Worm (Caenorhabditis elegans): ENCODE measurements around the gene C09G5.14.

Gene C09G5.14

DNA sequence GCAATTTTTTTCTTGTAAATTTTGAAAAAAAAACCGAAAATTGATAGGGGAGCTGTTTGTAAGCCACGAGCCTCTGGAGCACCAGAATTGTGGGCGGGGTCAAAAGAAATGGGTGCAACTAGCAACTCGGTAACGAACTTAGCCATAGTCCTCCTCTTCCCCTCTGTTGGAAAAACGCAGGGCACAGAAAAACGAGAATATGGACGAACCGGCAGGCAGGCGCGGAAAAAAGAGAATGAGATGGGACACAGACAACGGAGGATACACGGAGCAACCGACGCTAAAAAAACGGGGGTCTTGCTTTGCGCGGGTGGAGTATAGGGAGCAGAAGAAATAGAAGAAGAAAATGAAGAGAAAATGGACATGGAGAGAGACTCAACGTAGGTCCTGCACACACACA, 38.7 kb upstream of the C09G5.14 start:
- TF ChIP-seq zfh-2 (GFP tag; conservative IDR thresholded peaks at IDR 0.05) (peak; percentile 48; the same call in 1 of the 2 replicates), F52B5.7 (tag; optimal IDR thresholded peaks at IDR 0.05) (no peak)

DNA sequence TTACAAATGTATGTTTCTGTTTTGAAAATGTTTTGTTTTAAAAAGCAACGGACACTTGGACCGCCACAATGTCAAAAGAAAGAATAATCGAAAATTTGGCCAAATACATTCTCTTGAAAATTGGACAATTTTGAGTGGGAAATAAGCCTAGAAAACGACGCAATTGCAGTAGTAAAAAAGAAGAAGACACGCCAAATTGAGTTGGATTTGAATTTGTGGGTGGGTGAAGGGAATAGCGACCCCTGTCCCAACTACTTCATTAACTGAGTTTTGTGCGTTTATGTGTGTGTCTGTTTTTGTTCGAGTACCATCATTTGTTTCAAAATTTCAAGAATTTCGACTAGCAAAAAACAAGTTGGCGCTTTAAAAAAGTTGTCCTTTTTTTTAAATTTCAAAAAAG, 37.8 kb upstream of the C09G5.14 start:
- TF ChIP-seq F52B5.7 (tag; optimal IDR thresholded peaks at IDR 0.05): no peak
- TF ChIP-seq Y67H2A.10 (GFP tag; conservative IDR thresholded peaks at IDR 0.05): no peak
- no peak for TF ChIP-seq B0261.1 (tag; optimal IDR thresholded peaks at IDR 0.05)
- TF ChIP-seq nhr-27 (tag; optimal IDR thresholded peaks at IDR 0.05): no peak
- no peak for TF ChIP-seq F55B11.4 (tag; optimal IDR thresholded peaks at IDR 0.05; ENCODE audit: borderline replicate concordance, insufficient read depth)
- no peak for TF ChIP-seq somi-1 (GFP tag; optimal IDR thresholded peaks at IDR 0.05)
- no peak for TF ChIP-seq unc-130 (GFP tag; optimal IDR thresholded peaks at IDR 0.05)
- TF ChIP-seq xnd-1 (tag; optimal IDR thresholded peaks at IDR 0.05): no peak
- TF ChIP-seq gei-17 (GFP tag; optimal IDR thresholded peaks at IDR 0.05): no peak
- no peak for TF ChIP-seq zim-3 (tag; optimal IDR thresholded peaks at IDR 0.05)

DNA sequence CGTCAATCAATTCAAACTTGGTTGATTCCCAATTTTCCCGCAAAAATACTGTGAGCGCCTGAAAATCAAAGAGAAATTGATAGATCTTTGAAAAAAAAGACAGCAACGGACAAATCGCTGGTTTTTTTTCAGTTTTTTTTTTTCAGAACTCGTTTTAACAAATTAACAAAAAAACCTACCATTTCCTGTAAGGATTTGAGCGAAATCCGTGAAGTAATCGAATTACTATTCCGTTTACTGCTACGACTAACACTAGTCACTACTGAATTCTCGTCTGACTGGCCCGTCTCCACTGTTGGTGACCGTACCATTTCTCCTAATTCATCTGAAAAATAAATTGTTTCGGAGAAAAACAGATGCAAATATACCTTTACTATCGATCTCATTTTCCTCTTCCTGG, 36.5 kb upstream of the C09G5.14 start:
- TF ChIP-seq pha-4 (tag; optimal IDR thresholded peaks at IDR 0.05) (no peak), rpc-1 (optimal IDR thresholded peaks at IDR 0.05) (no peak), rpc-1 (tag; optimal IDR thresholded peaks at IDR 0.05) (no peak), nhr-90 (tag; optimal IDR thresholded peaks at IDR 0.05) (no peak), C06A6.2 (GFP tag; conservative IDR thresholded peaks at IDR 0.05) (no peak), lsl-1 (GFP tag; optimal IDR thresholded peaks at IDR 0.05) (no peak), F22D6.2 (tag; optimal IDR thresholded peaks at IDR 0.05) (no peak)

DNA sequence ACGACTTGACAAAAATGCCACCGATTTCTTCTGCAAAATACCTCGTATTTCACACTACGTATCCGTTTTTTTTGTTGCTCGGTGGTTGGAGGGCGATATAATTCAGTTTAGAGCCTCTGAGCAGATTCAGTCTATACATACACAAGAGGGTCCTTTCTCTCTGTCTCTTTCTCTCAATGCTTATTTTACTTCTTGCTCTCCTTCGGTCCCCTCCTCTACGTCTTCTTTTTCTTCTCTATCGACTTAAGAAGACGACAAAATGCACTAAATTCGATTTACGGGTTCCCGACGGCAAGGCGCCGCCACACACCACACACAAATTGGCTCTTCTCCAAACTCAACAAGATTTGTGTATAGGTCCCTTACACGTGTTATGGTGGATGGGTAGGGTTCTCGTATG, 36.0 kb upstream of the C09G5.14 start:
- TF ChIP-seq cebp-2 (GFP tag; IDR thresholded peaks at IDR 0.05) (0 out of 2 replicates have a peak, but pooled peaks have one; percentile 29), B0261.1 (tag; optimal IDR thresholded peaks at IDR 0.05) (no peak), ztf-18 (tag; optimal IDR thresholded peaks at IDR 0.05) (no peak)

DNA sequence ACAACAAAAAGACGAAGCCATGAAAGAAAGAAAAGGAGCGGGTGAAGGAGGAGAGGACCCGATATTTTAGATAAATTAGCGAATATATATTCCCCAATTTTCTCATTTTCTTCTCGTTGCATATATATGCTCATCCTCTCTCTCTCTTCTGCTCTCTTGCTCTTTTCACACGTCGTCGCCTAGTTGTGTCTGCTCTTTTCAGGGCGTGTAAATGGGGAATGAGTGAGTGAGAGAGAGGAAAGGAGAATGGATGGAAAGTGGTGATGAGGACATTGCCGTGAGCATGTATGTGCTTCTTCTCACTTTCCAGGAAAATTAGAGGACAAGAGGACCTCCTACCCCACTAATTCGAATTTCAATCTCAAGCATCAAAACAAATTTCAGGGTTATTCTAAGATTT, 32.5 kb upstream of the C09G5.14 start:
- TF ChIP-seq B0261.1 (tag; optimal IDR thresholded peaks at IDR 0.05): no peak
- no peak for TF ChIP-seq hmg-1.2 (GFP tag; IDR thresholded peaks at IDR 0.05)
- TF ChIP-seq hrde-1 (tag; optimal IDR thresholded peaks at IDR 0.05; ENCODE audit: borderline replicate concordance): no peak
- TF ChIP-seq ekl-4 (GFP tag; IDR thresholded peaks at IDR 0.05): no peak
- no peak for TF ChIP-seq ceh-40 (GFP tag; IDR thresholded peaks at IDR 0.05)
- no peak for TF ChIP-seq T07F8.4 (tag; optimal IDR thresholded peaks at IDR 0.05)
- TF ChIP-seq ama-1 (optimal IDR thresholded peaks at IDR 0.05): no peak
- no peak for TF ChIP-seq ama-1 (GFP tag; optimal IDR thresholded peaks at IDR 0.05)
- no peak for TF ChIP-seq pbrm-1 (GFP tag; IDR thresholded peaks at IDR 0.05)
- no peak for TF ChIP-seq sea-2 (GFP tag; IDR thresholded peaks at IDR 0.05)
- no peak for TF ChIP-seq madf-6 (GFP tag; IDR thresholded peaks at IDR 0.05)
- no peak for TF ChIP-seq lin-35 (GFP tag; optimal IDR thresholded peaks at IDR 0.05)

DNA sequence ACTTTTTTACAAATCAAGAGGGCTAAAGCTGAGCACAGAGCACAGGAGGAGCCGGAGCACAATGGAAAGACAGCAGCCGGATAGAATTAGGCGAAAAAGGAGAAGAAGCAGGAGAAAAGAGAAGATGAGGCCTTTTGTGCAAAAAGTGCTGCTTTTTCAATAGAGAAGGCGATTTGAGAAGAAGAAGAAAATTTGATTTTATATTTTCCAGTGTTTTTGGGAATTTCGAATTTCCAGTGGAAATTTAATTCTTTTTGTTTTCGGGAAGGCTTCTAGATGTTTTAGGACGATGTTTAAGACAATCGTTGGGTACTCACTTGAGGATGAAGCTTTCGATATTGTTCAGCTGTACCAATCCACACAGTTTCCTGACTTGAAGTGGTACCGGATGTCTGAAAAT, 30.7 kb upstream of the C09G5.14 start:
- TF ChIP-seq hrde-1 (tag; optimal IDR thresholded peaks at IDR 0.05; ENCODE audit: borderline replicate concordance) (no peak), dpl-1 (GFP tag; optimal IDR thresholded peaks at IDR 0.05) (no peak), nhr-120 (GFP tag; IDR thresholded peaks at IDR 0.05) (no peak), F55B11.4 (tag; optimal IDR thresholded peaks at IDR 0.05; ENCODE audit: borderline replicate concordance, insufficient read depth) (no peak)

Measured in whole organism, young adult.